4 worm cellular contexts compared by ENCODE assay signal in the genomic region with DNA sequence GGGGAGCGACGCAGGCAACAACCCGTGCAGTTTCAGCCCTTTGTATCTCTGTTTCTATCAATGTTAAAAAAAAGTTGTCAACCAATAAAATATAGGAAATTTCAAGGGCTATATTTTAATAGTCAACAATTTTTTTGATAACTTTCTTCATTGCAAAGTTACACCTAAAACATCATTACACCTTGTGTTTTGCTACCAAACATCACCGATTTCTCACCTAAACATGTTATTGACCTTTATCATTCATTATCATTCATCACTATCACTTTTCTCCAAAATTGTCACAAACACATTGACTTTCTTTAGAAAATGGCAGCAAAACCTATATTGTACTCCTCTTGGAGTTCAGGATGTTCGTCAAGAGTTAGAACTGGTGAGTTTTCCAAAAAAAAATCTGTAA.
TF ChIP-seq lines count a peak whose summit lies in the region.

Gene Y53G8B.1 (plus strand): TSS at position 242 of the 400 bp plus-strand sequence.

TF ChIP-seq in whole organism, L1 larva, 84 proteins besides CTCF, POLR2A, EP300 and RAD21:
- peak; percentile 7 for TF ChIP-seq lin-14 (GFP tag; optimal IDR thresholded peaks at IDR 0.05; lab: Kevin White, UChicago)
- no peak for TF ChIP-seq nhr-20 (tag; optimal IDR thresholded peaks at IDR 0.05; lab: Kevin White, UChicago)
- no peak for TF ChIP-seq nhr-84 (tag; optimal IDR thresholded peaks at IDR 0.05; lab: Kevin White, UChicago)
- TF ChIP-seq hlh-4 (tag; optimal IDR thresholded peaks at IDR 0.05; lab: Kevin White, UChicago) = no peak
- no peak for TF ChIP-seq lsy-2 (tag; optimal IDR thresholded peaks at IDR 0.05; lab: Kevin White, UChicago)
- TF ChIP-seq blmp-1 (tag; optimal IDR thresholded peaks at IDR 0.05; lab: Kevin White, UChicago) = peak; percentile 24

TF ChIP-seq in whole organism, L3 larva, 47 proteins besides CTCF, POLR2A, EP300 and RAD21:
- TF ChIP-seq elt-2 (tag; optimal IDR thresholded peaks at IDR 0.05; lab: Kevin White, UChicago) (peak; percentile 13), ceh-9 (tag; optimal IDR thresholded peaks at IDR 0.05; lab: Kevin White, UChicago) (no peak), fkh-10 (GFP tag; optimal IDR thresholded peaks at IDR 0.05; lab: Kevin White, UChicago) (no peak), nhr-25 (tag; optimal IDR thresholded peaks at IDR 0.05; lab: Kevin White, UChicago) (no peak), pqm-1 (tag; optimal IDR thresholded peaks at IDR 0.05; lab: Kevin White, UChicago) (peak; percentile 12), elt-1 (tag; optimal IDR thresholded peaks at IDR 0.05; lab: Kevin White, UChicago) (no peak)

TF ChIP-seq in whole organism, L4 larva, 104 proteins besides CTCF, POLR2A, EP300 and RAD21:
- TF ChIP-seq unc-62 (GFP tag; optimal IDR thresholded peaks at IDR 0.05 in 1 of 2; lab: Kevin White, UChicago) (peak in 1 of 2 experiments; percentile 51), unc-62 (tag; optimal IDR thresholded peaks at IDR 0.05; lab: Kevin White, UChicago) (no peak), T20F7.1 (GFP tag; optimal IDR thresholded peaks at IDR 0.05; lab: Kevin White, UChicago) (no peak), nhr-28 (tag; optimal IDR thresholded peaks at IDR 0.05; lab: Kevin White, UChicago) (peak; percentile 7), daf-16 (GFP tag; optimal IDR thresholded peaks at IDR 0.05; lab: Kevin White, UChicago) (no peak), daf-16 (tag; optimal IDR thresholded peaks at IDR 0.05; lab: Kevin White, UChicago) (peak; percentile 78), D1046.2 (GFP tag; IDR thresholded peaks at IDR 0.05; lab: Robert Waterston, UW) (no peak)
TF ChIP-seq in whole organism, L4 larva: peak in this region for 3.

TF ChIP-seq in whole organism, late embryonic, 69 proteins besides CTCF, POLR2A, EP300 and RAD21:
- TF ChIP-seq lim-6 (tag; optimal IDR thresholded peaks at IDR 0.05; lab: Kevin White, UChicago) (no peak), elt-2 (tag; optimal IDR thresholded peaks at IDR 0.05; lab: Kevin White, UChicago) (peak; percentile 2), ztf-16 (tag; optimal IDR thresholded peaks at IDR 0.05; lab: Kevin White, UChicago) (no peak)

Comparison
In these comparisons a context has a peak if more than half of its experiments do, and no peak if none do; other contexts are left out.
1. Of the 29 proteins assayed by ChIP-seq in both whole organism, L4 larva and whole organism, L1 larva: peak only in whole organism, L4 larva: nhr-28; only in whole organism, L1 larva: none; in both: none; in neither: 27; mixed calls (peak in some experiments, not most) for 1.